Fruit fly (Drosophila melanogaster) whole organism, embryonic: ENCODE measurements around the gene awd.
A peak's percentile ranks its signal among the peaks of the same experiment; 100 is the strongest.

Experiments used
- Abd-B ChIP-seq: fragments of 200-800 bp; sonication (Bioruptor generic); optimal IDR thresholded peaks from 2 replicates; lab custom pipeline; 2018; ENCODE audit warnings: missing biosample characterization, mild to moderate bottlenecking, missing genetic modification characterization, moderate library complexity
- Bgb ChIP-seq: fragments of 200-800 bp; sonication (Bioruptor generic); IDR thresholded peaks from 2 replicates; pipeline ENCODE4 v1.3.6; 2022; ENCODE audit warnings: missing biosample characterization, missing genetic modification characterization; ENCODE audit not compliant: partially characterized antibody
- CG10274 ChIP-seq: fragments of 200-800 bp; sonication (Bioruptor generic); optimal IDR thresholded peaks from 3 replicates; lab custom pipeline; 2017; ENCODE audit warnings: missing biosample characterization, mild to moderate bottlenecking, missing genetic modification characterization
- CG1233 ChIP-seq: fragments of 200-800 bp; sonication (Bioruptor generic); optimal IDR thresholded peaks from 4 replicates; lab custom pipeline; 2018; ENCODE audit warnings: missing biosample characterization, mild to moderate bottlenecking, missing genetic modification characterization
- CG12744 ChIP-seq: fragments of 200-800 bp; sonication (Bioruptor generic); optimal IDR thresholded peaks from 2 replicates; lab custom pipeline; 2016; ENCODE audit warnings: missing biosample characterization, missing genetic modification characterization
- CG15696 ChIP-seq: fragments of 200-800 bp; sonication (Bioruptor generic); optimal IDR thresholded peaks from 2 replicates; lab custom pipeline; 2019; ENCODE audit warnings: missing biosample characterization, mild to moderate bottlenecking, missing genetic modification characterization, moderate library complexity
- CG16813 ChIP-seq: fragments of 200-800 bp; sonication (Bioruptor generic); IDR thresholded peaks from 3 replicates; pipeline ENCODE4 v1.3.6; 2022; ENCODE audit warnings: missing biosample characterization, missing genetic modification characterization; ENCODE audit not compliant: partially characterized antibody
- CG17802 ChIP-seq: fragments of 200-800 bp; sonication (Bioruptor generic); optimal IDR thresholded peaks from 2 replicates; lab custom pipeline; 2018; ENCODE audit warnings: missing biosample characterization, mild to moderate bottlenecking, missing genetic modification characterization, moderate library complexity
- CG2875 ChIP-seq: fragments of 200-800 bp; sonication (Bioruptor generic); optimal IDR thresholded peaks from 2 replicates; lab custom pipeline; 2017; ENCODE audit warnings: missing biosample characterization, mild to moderate bottlenecking, missing genetic modification characterization, missing genetic modification reagents
- CG30403 ChIP-seq: fragments of 200-800 bp; sonication (Bioruptor generic); optimal IDR thresholded peaks from 3 replicates; lab custom pipeline; 2016; ENCODE audit warnings: missing biosample characterization, missing genetic modification characterization
- CG31388 ChIP-seq: fragments of 200-800 bp; sonication (Bioruptor generic); optimal IDR thresholded peaks from 2 replicates; lab custom pipeline; 2016; ENCODE audit warnings: missing biosample characterization, missing genetic modification characterization
- CG3281 ChIP-seq: fragments of 200-800 bp; sonication (Bioruptor generic); optimal IDR thresholded peaks from 3 replicates; lab custom pipeline; 2017; ENCODE audit warnings: missing biosample characterization, mild to moderate bottlenecking, missing genetic modification characterization
- CG3407 ChIP-seq: fragments of 200-800 bp; sonication (Bioruptor generic); optimal IDR thresholded peaks from 2 replicates; lab custom pipeline; 2018; ENCODE audit warnings: missing biosample characterization, mild to moderate bottlenecking, missing genetic modification characterization
- CG4854 ChIP-seq: fragments of 200-800 bp; sonication (Bioruptor generic); optimal IDR thresholded peaks from 2 replicates; lab custom pipeline; 2016; ENCODE audit warnings: missing biosample characterization, missing genetic modification characterization, inconsistent platforms
- CG6654 ChIP-seq: fragments of 200-800 bp; sonication (Bioruptor generic); optimal IDR thresholded peaks from 2 replicates; lab custom pipeline; 2017; ENCODE audit warnings: missing biosample characterization, mild to moderate bottlenecking, missing genetic modification characterization
- CG6813 ChIP-seq: fragments of 200-800 bp; sonication (Bioruptor generic); optimal IDR thresholded peaks from 2 replicates; lab custom pipeline; 2017; ENCODE audit warnings: missing biosample characterization, missing genetic modification characterization, mild to moderate bottlenecking, moderate library complexity, missing genetic modification reagents
- CG7839 ChIP-seq: fragments of 200-800 bp; sonication (Bioruptor generic); optimal IDR thresholded peaks from 3 replicates; lab custom pipeline; 2018; ENCODE audit warnings: missing biosample characterization, mild to moderate bottlenecking, missing genetic modification characterization, moderate library complexity
- CG8388 ChIP-seq: fragments of 200-800 bp; sonication (Bioruptor generic); optimal IDR thresholded peaks from 2 replicates; lab custom pipeline; 2019; ENCODE audit warnings: missing biosample characterization, mild to moderate bottlenecking, missing genetic modification characterization, moderate library complexity
- CG8765 ChIP-seq: fragments of 200-800 bp; sonication (Bioruptor generic); IDR thresholded peaks from 2 replicates; pipeline ENCODE4 v1.3.6; 2022; ENCODE audit warnings: missing biosample characterization, missing genetic modification characterization
- CHES-1-like ChIP-seq: fragments of 200-800 bp; sonication (Bioruptor generic); optimal IDR thresholded peaks from 2 replicates; lab custom pipeline; 2016; ENCODE audit warnings: missing biosample characterization, missing genetic modification characterization
- CkIIα-i1 ChIP-seq: fragments of 200-800 bp; sonication (Bioruptor generic); IDR thresholded peaks from 2 replicates; pipeline ENCODE4 v1.3.6; 2022; ENCODE audit warnings: missing biosample characterization, missing genetic modification characterization
- Dll ChIP-seq: fragments of 200-800 bp; sonication (Bioruptor generic); IDR thresholded peaks from 4 replicates; pipeline ENCODE4 v1.3.6; 2022; ENCODE audit warnings: missing biosample characterization, missing genetic modification characterization; ENCODE audit not compliant: partially characterized antibody
- Fer3 ChIP-seq: fragments of 200-800 bp; sonication (Bioruptor generic); optimal IDR thresholded peaks from 2 replicates; lab custom pipeline; 2018; ENCODE audit warnings: missing biosample characterization, mild to moderate bottlenecking, missing genetic modification characterization, moderate library complexity
- H2.0 ChIP-seq: fragments of 200-800 bp; sonication (Bioruptor generic); IDR thresholded peaks from 2 replicates; pipeline ENCODE4 v1.3.6; 2022; ENCODE audit warnings: missing biosample characterization, missing genetic modification characterization
- HLH54F ChIP-seq: fragments of 200-800 bp; sonication (Bioruptor generic); optimal IDR thresholded peaks from 3 replicates; lab custom pipeline; 2016; ENCODE audit warnings: missing biosample characterization, missing genetic modification characterization
- Kr ChIP-seq: fragments of 200-800 bp; sonication (Bioruptor generic); optimal IDR thresholded peaks from 2 replicates; lab custom pipeline; 2017; ENCODE audit warnings: missing biosample characterization, mild to moderate bottlenecking, missing genetic modification characterization
- Lhr ChIP-seq: fragments of 200-800 bp; sonication (Bioruptor generic); optimal IDR thresholded peaks from 3 replicates; lab custom pipeline; 2017; ENCODE audit warnings: mild to moderate bottlenecking, missing biosample characterization, missing genetic modification reagents, missing genetic modification characterization
- Lpt ChIP-seq: fragments of >200 bp; optimal IDR thresholded peaks from 2 replicates; lab custom pipeline; 2018; ENCODE audit warnings: missing biosample characterization, missing genetic modification characterization
- Mrtf ChIP-seq: fragments of 200-800 bp; sonication (Bioruptor generic); IDR thresholded peaks from 3 replicates; pipeline ENCODE4 v1.3.6; 2022; ENCODE audit warnings: missing biosample characterization, missing genetic modification characterization
- NC2β ChIP-seq: fragments of 200-800 bp; sonication (Bioruptor generic); optimal IDR thresholded peaks from 2 replicates; lab custom pipeline; 2016; ENCODE audit warnings: missing biosample characterization, missing genetic modification characterization
- Scr ChIP-seq: fragments of 200-800 bp; sonication (Bioruptor generic); IDR thresholded peaks from 2 replicates; pipeline ENCODE4 v1.3.6; 2022; ENCODE audit warnings: missing biosample characterization, missing genetic modification characterization; ENCODE audit not compliant: partially characterized antibody
- Taf1 ChIP-seq: fragments of 200-800 bp; sonication (Bioruptor generic); IDR thresholded peaks from 2 replicates; pipeline ENCODE4 v1.3.6; 2022; ENCODE audit warnings: missing biosample characterization, missing genetic modification characterization
- YL-1 ChIP-seq: fragments of 200-800 bp; sonication (Bioruptor generic); optimal IDR thresholded peaks from 3 replicates; lab custom pipeline; 2017; ENCODE audit warnings: missing biosample characterization, mild to moderate bottlenecking, missing genetic modification characterization
- al ChIP-seq: fragments of 200-800 bp; sonication (Bioruptor generic); IDR thresholded peaks from 2 replicates; pipeline ENCODE4 v1.3.6; 2022; ENCODE audit warnings: missing biosample characterization, missing genetic modification characterization
- bab2 ChIP-seq: fragments of 200-800 bp; sonication (Bioruptor generic); optimal IDR thresholded peaks from 2 replicates; lab custom pipeline; 2016; ENCODE audit warnings: missing biosample characterization, missing genetic modification characterization
- danr ChIP-seq: fragments of 200-800 bp; sonication (Bioruptor generic); IDR thresholded peaks from 2 replicates; pipeline ENCODE4 v1.3.6; 2022; ENCODE audit warnings: missing biosample characterization, missing genetic modification characterization
- grau ChIP-seq: fragments of 200-800 bp; optimal IDR thresholded peaks from 3 replicates; lab custom pipeline; 2019; ENCODE audit warnings: missing biosample characterization, mild to moderate bottlenecking, missing genetic modification characterization, moderate library complexity
- gsb-n ChIP-seq: fragments of 200-800 bp; sonication (Bioruptor generic); optimal IDR thresholded peaks from 3 replicates; lab custom pipeline; 2018; ENCODE audit warnings: missing biosample characterization, mild to moderate bottlenecking, missing genetic modification characterization
- knrl ChIP-seq: fragments of 200-800 bp; sonication (Bioruptor generic); IDR thresholded peaks from 3 replicates; pipeline ENCODE4 v1.3.6; 2022; ENCODE audit warnings: missing biosample characterization, missing genetic modification characterization; ENCODE audit not compliant: partially characterized antibody
- lov ChIP-seq, 2 experiments: fragments of 200-800 bp in 1 of 2; fragments of >200 bp in 1 of 2; sonication (Bioruptor generic) in 1 of 2; IDR thresholded peaks in 1 of 2; optimal IDR thresholded peaks in 1 of 2; 2 replicates in 1 of 2; 3 replicates in 1 of 2; pipeline versions ENCODE4 v1.3.6 to Lab custom; 2017 to 2022; ENCODE audit warnings: missing biosample characterization in 1 of 2, missing genetic modification characterization in 1 of 2
- maf-S ChIP-seq: fragments of 200-800 bp; sonication (Bioruptor generic); optimal IDR thresholded peaks from 2 replicates; lab custom pipeline; 2016; ENCODE audit warnings: missing biosample characterization, missing genetic modification characterization
- ranshi ChIP-seq: fragments of 200-800 bp; sonication (Bioruptor generic); IDR thresholded peaks from 2 replicates; pipeline ENCODE4 v1.3.6; 2022; ENCODE audit warnings: missing biosample characterization, missing genetic modification characterization
- row ChIP-seq: fragments of 200-800 bp; sonication (Bioruptor generic); IDR thresholded peaks from 3 replicates; pipeline ENCODE4 v1.3.6; 2022; ENCODE audit warnings: missing biosample characterization, missing genetic modification characterization
- sens ChIP-seq: fragments of 200-800 bp; sonication (Bioruptor generic); peaks from one replicate; lab custom pipeline; 2016; ENCODE audit warnings: missing biosample characterization, missing genetic modification characterization
- seq ChIP-seq: fragments of 200-800 bp; sonication (Bioruptor generic); IDR thresholded peaks from 2 replicates; pipeline ENCODE4 v1.3.6; 2022; ENCODE audit warnings: missing biosample characterization, missing genetic modification characterization
- shn ChIP-seq: fragments of 200-800 bp; sonication (Bioruptor generic); optimal IDR thresholded peaks from 3 replicates; lab custom pipeline; 2016; ENCODE audit warnings: missing biosample characterization, missing genetic modification characterization
- sima ChIP-seq: fragments of 200-800 bp; sonication (Bioruptor generic); optimal IDR thresholded peaks from 2 replicates; lab custom pipeline; 2016; ENCODE audit warnings: missing biosample characterization, missing genetic modification characterization
- ssp ChIP-seq: fragments of 200-800 bp; sonication (Bioruptor generic); IDR thresholded peaks from 2 replicates; pipeline ENCODE4 v1.3.6; 2022; ENCODE audit warnings: missing biosample characterization, missing genetic modification characterization
- tio ChIP-seq: fragments of 200-800 bp; sonication (Bioruptor generic); optimal IDR thresholded peaks from 2 replicates; lab custom pipeline; 2017; ENCODE audit warnings: missing biosample characterization, missing genetic modification characterization, inconsistent platforms
- trh ChIP-seq: fragments of 200-800 bp; sonication (Bioruptor generic); optimal IDR thresholded peaks from 2 replicates; lab custom pipeline; 2016; ENCODE audit warnings: missing biosample characterization, missing genetic modification characterization
- unpg ChIP-seq: fragments of 200-800 bp; sonication (Bioruptor generic); optimal IDR thresholded peaks from 3 replicates; lab custom pipeline; 2018; ENCODE audit warnings: missing biosample characterization, mild to moderate bottlenecking, missing genetic modification characterization, moderate library complexity

The awd gene

DNA sequence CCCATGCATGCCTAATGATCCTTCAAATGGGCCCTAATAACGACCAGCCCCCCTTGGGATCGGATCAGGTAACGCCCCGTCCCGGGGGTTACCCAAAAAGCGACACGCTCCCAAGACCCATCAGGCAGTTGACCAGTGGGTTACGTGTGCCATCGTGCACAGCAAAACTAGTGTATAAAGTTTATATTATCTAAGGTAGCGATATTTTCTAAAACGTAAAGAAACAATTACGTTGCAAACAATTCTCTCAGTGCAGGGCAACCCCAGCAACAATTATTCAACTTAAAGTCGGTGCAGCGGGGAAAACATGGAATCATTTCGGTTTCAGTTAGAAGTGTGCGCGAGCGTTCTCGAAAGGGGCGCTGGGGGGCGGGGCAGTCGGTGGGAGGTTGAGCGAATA is 33.3 kb downstream of the awd start (continued):
- TF ChIP-seq maf-S: no peak
- TF ChIP-seq CG8765 (GFP tag; lab: Robert Waterston, UW): no peak
- TF ChIP-seq HLH54F (GFP tag; lab: Kevin White, UChicago): no peak
- peak; percentile 7 for TF ChIP-seq shn (GFP tag; lab: Kevin White, UChicago)
- TF ChIP-seq CHES-1-like (GFP tag; lab: Kevin White, UChicago): no peak
- TF ChIP-seq Kr (GFP tag; lab: Kevin White, UChicago): no peak
- TF ChIP-seq Lhr: no peak
- no peak for TF ChIP-seq ssp (GFP tag; lab: Robert Waterston, UW)
- peak; percentile 25 for TF ChIP-seq CG7839
- no peak for TF ChIP-seq al (GFP tag; lab: Robert Waterston, UW)
- no peak for TF ChIP-seq CG10274 (GFP tag; lab: Kevin White, UChicago)
- TF ChIP-seq seq (GFP tag; lab: Robert Waterston, UW): 0 out of 2 replicates have a peak, but pooled peaks have one; percentile 24
- no peak for TF ChIP-seq lov (optimal IDR thresholded peaks at IDR 0.05; lab: Kevin White, UChicago)
- TF ChIP-seq lov (GFP tag; IDR thresholded peaks at IDR 0.05; lab: Robert Waterston, UW): no peak
- no peak for TF ChIP-seq danr (GFP tag; lab: Robert Waterston, UW)
- TF ChIP-seq trh (GFP tag; lab: Kevin White, UChicago): no peak
- no peak for TF ChIP-seq CG15696 (tag; lab: Kevin White, UChicago)
- TF ChIP-seq NC2β (GFP tag; lab: Kevin White, UChicago): no peak
- TF ChIP-seq CG4854 (GFP tag; lab: Kevin White, UChicago): no peak
- TF ChIP-seq tio (GFP tag; lab: Kevin White, UChicago): no peak
- no peak for TF ChIP-seq Bgb (GFP tag; lab: Robert Waterston, UW)
- no peak for TF ChIP-seq CG16813 (GFP tag; lab: Robert Waterston, UW)
- TF ChIP-seq Dll (GFP tag; lab: Robert Waterston, UW): no peak
- TF ChIP-seq gsb-n (tag; lab: Kevin White, UChicago): peak; percentile 2
- peak; percentile 84 for TF ChIP-seq sens (GFP tag; lab: Kevin White, UChicago)
- no peak for TF ChIP-seq Taf1 (GFP tag; lab: Robert Waterston, UW)
- TF ChIP-seq ranshi (GFP tag; lab: Robert Waterston, UW): no peak
- TF ChIP-seq sima (GFP tag; lab: Kevin White, UChicago): no peak
- TF ChIP-seq knrl: no peak
- TF ChIP-seq CG31388: no peak
- TF ChIP-seq grau (tag; lab: Kevin White, UChicago): peak; percentile 16
- TF ChIP-seq CG3281: no peak
- TF ChIP-seq Mrtf: no peak
- TF ChIP-seq H2.0: no peak
- no peak for TF ChIP-seq Scr
- TF ChIP-seq Fer3 (tag; lab: Kevin White, UChicago): no peak
- no peak for TF ChIP-seq CG6813 (GFP tag; lab: Kevin White, UChicago)
- TF ChIP-seq CG2875 (GFP tag; lab: Kevin White, UChicago): no peak
- no peak for TF ChIP-seq Abd-B (GFP tag; lab: Kevin White, UChicago)
- TF ChIP-seq Lpt (GFP tag; lab: Kevin White, UChicago): no peak
- TF ChIP-seq CG6654 (GFP tag; lab: Kevin White, UChicago): no peak
- TF ChIP-seq CG12744 (GFP tag; lab: Kevin White, UChicago): no peak
- TF ChIP-seq row (GFP tag; lab: Robert Waterston, UW): peak; percentile 36; the same call in 2 of the 3 replicates
- TF ChIP-seq unpg (GFP tag; lab: Kevin White, UChicago): peak; percentile 30
- TF ChIP-seq bab2: no peak
- TF ChIP-seq CG3407 (GFP tag; lab: Kevin White, UChicago): no peak
- no peak for TF ChIP-seq CG17802
- no peak for TF ChIP-seq YL-1 (GFP tag; lab: Kevin White, UChicago)
- TF ChIP-seq CG8388 (GFP tag; lab: Kevin White, UChicago): peak; percentile 12
- TF ChIP-seq CG1233 (GFP tag; lab: Kevin White, UChicago): no peak
- no peak for TF ChIP-seq CkIIα-i1 (GFP tag; lab: Robert Waterston, UW)
- peak; percentile 3 for TF ChIP-seq CG30403
